Worm (Caenorhabditis elegans): ENCODE results near the gene F01G10.6.

DNA sequence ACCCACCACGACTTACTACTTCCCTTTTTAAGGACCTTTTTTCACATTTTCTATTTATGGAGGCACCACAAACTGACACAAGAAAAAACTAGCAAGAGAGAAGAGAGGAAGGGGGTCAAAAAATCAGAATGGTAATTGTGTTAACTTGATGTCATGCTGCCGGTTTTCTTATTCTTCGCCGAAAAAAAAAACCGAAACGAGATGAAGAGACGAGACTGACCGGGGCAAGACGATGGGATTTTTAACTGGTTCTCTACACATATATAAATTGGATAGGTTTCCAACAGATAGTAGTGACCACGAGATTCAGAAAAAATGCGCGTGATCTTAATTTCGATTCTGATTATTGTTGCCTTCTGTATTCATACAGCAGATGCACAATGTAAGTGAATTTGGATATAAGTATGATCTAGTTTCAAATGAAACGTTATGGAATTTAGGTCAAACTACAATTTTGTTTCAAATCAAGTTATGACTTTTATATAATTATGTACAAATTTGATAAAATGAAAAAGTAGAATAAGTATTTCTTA lies 46.4 kb upstream of the F01G10.6 start, which contains the start of gene Y43C5A.3:
- TF ChIP-seq pha-4 (GFP tag; IDR thresholded peaks at IDR 0.05) (no peak), pha-4 (tag; optimal IDR thresholded peaks at IDR 0.05) (no peak), ceh-28 (tag; optimal IDR thresholded peaks at IDR 0.05) (no peak), nhr-11 (tag; optimal IDR thresholded peaks at IDR 0.05) (no peak), lin-15B (tag; optimal IDR thresholded peaks at IDR 0.05) (no peak), nhr-41 (GFP tag; IDR thresholded peaks at IDR 0.05) (no peak), hlh-11 (tag; optimal IDR thresholded peaks at IDR 0.05) (no peak), unc-62 (GFP tag; optimal IDR thresholded peaks at IDR 0.05 in 1 of 2) (no peak), unc-62 (tag; optimal IDR thresholded peaks at IDR 0.05) (no peak), nhr-28 (tag; optimal IDR thresholded peaks at IDR 0.05) (peak; percentile 43), dpl-1 (GFP tag; optimal IDR thresholded peaks at IDR 0.05) (no peak)

Data from whole organism, L4 larva.